Worm (Caenorhabditis elegans) whole organism, L1 larva: Measurements from ENCODE around the gene math-39.
"Not testable (repeated sequence)": the region's sequence is repeated elsewhere in the genome, so short reads cannot be mapped to it uniquely, and the experiment has no call there.

ENCODE experiments used
- C34B4.2 ChIP-seq: sonication (generic microtip); optimal IDR thresholded peaks from 2 replicates; lab custom pipeline; 2017; ENCODE audit warnings: mild to moderate bottlenecking, missing genetic modification characterization, missing compliant biosample characterization
- alr-1 ChIP-seq: fragments of 200-800 bp; sonication (Bioruptor generic); optimal IDR thresholded peaks from 2 replicates; lab custom pipeline; 2018; ENCODE audit warnings: borderline replicate concordance, mild to moderate bottlenecking, missing genetic modification characterization, missing compliant biosample characterization
- ama-1 ChIP-seq: fragments of 150-350 bp; optimal IDR thresholded peaks from 2 replicates; lab custom pipeline; 2014
- ceh-63 ChIP-seq: fragments of 200-800 bp; sonication (Bioruptor generic); optimal IDR thresholded peaks from 2 replicates; lab custom pipeline; 2018; ENCODE audit warnings: mild to moderate bottlenecking, missing genetic modification characterization, missing compliant biosample characterization
- ceh-82 ChIP-seq, 3 experiments: fragments of 150-350 bp in 1 of 3; sonication (generic microtip) in 2 of 3; optimal IDR thresholded peaks; 2 replicates each; lab custom pipeline; 2014 to 2017; ENCODE audit warnings: missing biosample characterization in 3 of 3, missing genetic modification characterization in 3 of 3
- ceh-90 ChIP-seq: sonication (generic microtip); optimal IDR thresholded peaks from 2 replicates; lab custom pipeline; 2016; ENCODE audit warnings: missing genetic modification characterization, missing compliant biosample characterization
- dpl-1 ChIP-seq, 3 experiments: fragments of 150-350 bp in 2 of 3; sonication (generic microtip) in 1 of 3; optimal IDR thresholded peaks; 2 replicates each; lab custom pipeline; 2014 to 2017; ENCODE audit warnings: missing biosample characterization in 3 of 3, missing genetic modification characterization in 3 of 3, missing genetic modification reagents in 3 of 3
- efl-1 ChIP-seq, 4 experiments: fragments of 150-350 bp; optimal IDR thresholded peaks in 3 of 4; peaks in 1 of 4; 1 replicate in 1 of 4; 2 replicates in 3 of 4; lab custom pipeline; 2014; ENCODE audit warnings: missing biosample characterization in 2 of 4, missing genetic modification characterization in 2 of 4, missing genetic modification reagents in 2 of 4
- efl-3 ChIP-seq: fragments of 200-800 bp; sonication (Bioruptor generic); optimal IDR thresholded peaks from 2 replicates; lab custom pipeline; 2018; ENCODE audit warnings: mild to moderate bottlenecking, missing genetic modification characterization, missing compliant biosample characterization
- elt-2 ChIP-seq: sonication (generic microtip); optimal IDR thresholded peaks from 2 replicates; lab custom pipeline; 2016; ENCODE audit warnings: missing genetic modification characterization, mild to moderate bottlenecking, inconsistent platforms, missing compliant biosample characterization, missing genetic modification reagents
- elt-3 ChIP-seq, 6 experiments: fragments of 150-350 bp in 1 of 6; sonication (generic microtip); optimal IDR thresholded peaks; 2 replicates each; lab custom pipeline; 2017 to 2018; ENCODE audit warnings: missing biosample characterization in 6 of 6, missing genetic modification characterization in 6 of 6, inconsistent platforms in 1 of 6
- ets-5 ChIP-seq: fragments of 200-800 bp; sonication (Bioruptor generic); IDR thresholded peaks from 2 replicates; pipeline ENCODE4 v1.3.6; 2022; ENCODE audit warnings: missing genetic modification characterization, missing compliant biosample characterization
- fkh-4 ChIP-seq: sonication (generic microtip); optimal IDR thresholded peaks from 2 replicates; lab custom pipeline; 2016; ENCODE audit warnings: missing compliant biosample characterization, missing genetic modification characterization, borderline replicate concordance
- fos-1 ChIP-seq: fragments of 150-350 bp; optimal IDR thresholded peaks from 2 replicates; lab custom pipeline; 2014; ENCODE audit warnings: missing biosample characterization, missing genetic modification characterization
- hpl-2 ChIP-seq: fragments of 150-350 bp; optimal IDR thresholded peaks from 2 replicates; lab custom pipeline; 2014; ENCODE audit warnings: missing biosample characterization, missing genetic modification reagents, missing genetic modification characterization
- lin-35 ChIP-seq, 2 experiments: fragments of 150-350 bp; optimal IDR thresholded peaks; 2 replicates each; lab custom pipeline; 2014; ENCODE audit warnings: missing biosample characterization in 2 of 2, missing genetic modification characterization in 2 of 2, missing genetic modification reagents in 2 of 2
- mdl-1 ChIP-seq, 2 experiments: fragments of 150-350 bp; optimal IDR thresholded peaks; 2 replicates each; lab custom pipeline; 2014 to 2017; ENCODE audit warnings: missing biosample characterization in 2 of 2, missing genetic modification characterization in 2 of 2, inconsistent platforms in 1 of 2
- nhr-19 ChIP-seq: fragments of 200-800 bp; sonication (Bioruptor generic); conservative IDR thresholded peaks from 2 replicates; pipeline ENCODE4 v1.3.6; 2022; ENCODE audit warnings: missing genetic modification characterization, missing compliant biosample characterization
- nhr-20 ChIP-seq: sonication (generic microtip); optimal IDR thresholded peaks from 2 replicates; lab custom pipeline; 2016; ENCODE audit warnings: mild to moderate bottlenecking, missing genetic modification characterization, missing compliant biosample characterization
- nhr-237 ChIP-seq: fragments of 150-350 bp; optimal IDR thresholded peaks from 2 replicates; lab custom pipeline; 2014; ENCODE audit warnings: missing biosample characterization, missing genetic modification characterization
- nhr-77 ChIP-seq: fragments of 150-350 bp; optimal IDR thresholded peaks from 2 replicates; lab custom pipeline; 2014; ENCODE audit warnings: missing biosample characterization, missing genetic modification characterization
- pax-3 ChIP-seq: fragments of 200-800 bp; sonication (Bioruptor generic); optimal IDR thresholded peaks from 2 replicates; lab custom pipeline; 2018; ENCODE audit warnings: mild to moderate bottlenecking, missing genetic modification characterization, moderate library complexity, missing compliant biosample characterization
- sptf-1 ChIP-seq: fragments of 150-350 bp; optimal IDR thresholded peaks from 2 replicates; lab custom pipeline; 2014; ENCODE audit warnings: missing biosample characterization, missing genetic modification characterization
- sup-37 ChIP-seq: fragments of 200-800 bp; sonication (Bioruptor generic); optimal IDR thresholded peaks from 2 replicates; lab custom pipeline; 2018; ENCODE audit warnings: mild to moderate bottlenecking, missing genetic modification characterization, missing compliant biosample characterization
- swsn-7 ChIP-seq: sonication (generic microtip); optimal IDR thresholded peaks from 2 replicates; lab custom pipeline; 2016; ENCODE audit warnings: missing genetic modification characterization, missing compliant biosample characterization
- tbx-2 ChIP-seq: sonication (generic microtip); optimal IDR thresholded peaks from 2 replicates; lab custom pipeline; 2016; ENCODE audit warnings: missing genetic modification characterization, missing compliant biosample characterization
- unc-130 ChIP-seq: fragments of 150-350 bp; optimal IDR thresholded peaks from 2 replicates; lab custom pipeline; 2017; ENCODE audit warnings: missing biosample characterization, missing genetic modification characterization, inconsistent platforms
- unc-62 ChIP-seq: fragments of 150-350 bp; optimal IDR thresholded peaks from 2 replicates; lab custom pipeline; 2014; ENCODE audit warnings: missing biosample characterization, missing genetic modification reagents, missing genetic modification characterization
- unc-86 ChIP-seq: sonication (generic microtip); optimal IDR thresholded peaks from 2 replicates; lab custom pipeline; 2016; ENCODE audit warnings: missing genetic modification characterization, missing compliant biosample characterization
- unc-98 ChIP-seq: fragments of 200-800 bp; sonication (Bioruptor generic); IDR thresholded peaks from 2 replicates; pipeline ENCODE4 v1.3.6; 2022; ENCODE audit warnings: missing genetic modification characterization, missing compliant biosample characterization
- vab-15 ChIP-seq: sonication (generic microtip); optimal IDR thresholded peaks from 2 replicates; lab custom pipeline; 2017; ENCODE audit warnings: missing genotype, mild to moderate bottlenecking, missing genetic modification characterization, missing compliant biosample characterization
- xbp-1 ChIP-seq: sonication (generic microtip); optimal IDR thresholded peaks from 2 replicates; lab custom pipeline; 2016; ENCODE audit warnings: missing genetic modification characterization, missing compliant biosample characterization
- ztf-11 ChIP-seq, 2 experiments: sonication (generic microtip); optimal IDR thresholded peaks; 2 replicates each; lab custom pipeline; 2016 to 2017; ENCODE audit warnings: missing genetic modification characterization in 2 of 2, missing biosample characterization in 1 of 2, missing compliant biosample characterization in 1 of 2

math-39 gene

ce11 chrII:1851716-1852115, 19.6 kb downstream of the math-39 start (continued):
- TF ChIP-seq pax-3 (tag; lab: Kevin White, UChicago) (peak; percentile 30), ceh-63 (no peak), lin-35 (GFP tag; optimal IDR thresholded peaks at IDR 0.05; lab: Kevin White, UChicago) (peak in 1 of 2 experiments; percentile 40), elt-3 (tag; optimal IDR thresholded peaks at IDR 0.05; lab: Kevin White, UChicago) (peak in 2 of 6 experiments; percentile 68 to 69), fos-1 (tag; lab: Kevin White, UChicago) (no peak), elt-2 (peak; percentile 100), ets-5 (GFP tag; lab: Robert Waterston, UW) (no peak), unc-86 (tag; lab: Kevin White, UChicago) (no peak), tbx-2 (tag; lab: Kevin White, UChicago) (no peak), unc-62 (GFP tag; lab: Kevin White, UChicago) (no peak)

ce11 chrII:1852503-1852902, 20.4 kb downstream of the math-39 start, which contains the start of gene C52E2.2:
TSS of gene C52E2.2 (plus strand) at chrII:1852803.
- TF ChIP-seq unc-130 (tag; lab: Kevin White, UChicago) = no peak
- TF ChIP-seq hpl-2 (GFP tag; lab: Kevin White, UChicago) = no peak
- no peak for TF ChIP-seq ztf-11 (tag; optimal IDR thresholded peaks at IDR 0.05; lab: Kevin White, UChicago)
- TF ChIP-seq sup-37 (GFP tag; lab: Kevin White, UChicago) = no peak
- no peak for TF ChIP-seq ceh-90 (tag; lab: Kevin White, UChicago)
- TF ChIP-seq lin-35 (GFP tag; optimal IDR thresholded peaks at IDR 0.05; lab: Kevin White, UChicago) = no peak
- TF ChIP-seq alr-1 (tag; lab: Kevin White, UChicago) = no peak
- TF ChIP-seq nhr-20 (tag; lab: Kevin White, UChicago) = no peak
- TF ChIP-seq nhr-77 (tag; lab: Kevin White, UChicago) = no peak
- TF ChIP-seq nhr-237 = no peak
- no peak for TF ChIP-seq unc-98 (GFP tag; lab: Robert Waterston, UW)
- TF ChIP-seq xbp-1 = no peak
- no peak for TF ChIP-seq mdl-1 (tag; optimal IDR thresholded peaks at IDR 0.05; lab: Kevin White, UChicago)
- TF ChIP-seq ama-1 (lab: Kevin White, UChicago) = no peak
- no peak for TF ChIP-seq ceh-82 (tag; optimal IDR thresholded peaks at IDR 0.05; lab: Kevin White, UChicago)
- TF ChIP-seq vab-15 (tag; lab: Kevin White, UChicago) = no peak
- no peak for TF ChIP-seq C34B4.2 (tag; lab: Kevin White, UChicago)

ce11 chrII:1854094-1854493, 22.0 kb downstream of the math-39 start, which contains the start of gene fbxb-95:
TSS of gene fbxb-95 (plus strand) at chrII:1854394.
- TF ChIP-seq swsn-7 (tag; lab: Kevin White, UChicago); efl-3 (GFP tag; lab: Kevin White, UChicago); fkh-4: not testable (repeated sequence)
- TF ChIP-seq, all 84 proteins: peak for 0; not testable (repeated sequence) for 84

ce11 chrII:1861285-1861793, 29.2 kb downstream of the math-39 start, which contains the start of gene C16C4.18:
TSS of gene C16C4.18 (minus strand) at chrII:1861335.
- TF ChIP-seq dpl-1 (GFP tag; optimal IDR thresholded peaks at IDR 0.05; lab: Kevin White, UChicago) (peak in 1 of 3 experiments; percentile 20), efl-1 (optimal IDR thresholded peaks at IDR 0.05; lab: Kevin White, UChicago) (peak; percentile 34 to 64), efl-1 (GFP tag; optimal IDR thresholded peaks at IDR 0.05 in 1 of 2; lab: Kevin White, UChicago) (peak; percentile 38 to 91)

DNA sequence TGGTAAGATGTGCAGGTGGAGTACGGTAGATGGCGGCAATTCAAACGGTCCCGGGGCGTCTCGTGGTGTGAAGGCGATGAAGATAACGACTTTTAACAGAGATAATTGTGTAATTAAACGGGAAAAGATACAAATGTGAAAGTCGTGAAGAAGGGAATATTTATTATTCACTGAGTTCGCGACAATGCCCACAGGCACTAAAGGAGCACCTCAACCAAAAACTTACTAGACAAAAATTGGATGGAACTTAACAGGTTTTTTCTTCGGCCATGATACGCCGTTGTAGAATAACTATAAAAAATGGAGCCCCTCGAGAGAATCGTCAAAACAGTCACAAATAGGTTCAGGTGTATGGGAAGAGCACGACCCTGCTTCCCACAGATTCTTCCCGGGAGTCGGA, 30.2 kb downstream of the math-39 start, which contains the start of gene fbxb-98:
Gene fbxb-98, plus strand, starts transcription at position 301 of the 400 bp plus-strand sequence.
- not testable (repeated sequence) for TF ChIP-seq efl-3 (GFP tag; lab: Kevin White, UChicago); nhr-19 (GFP tag; lab: Robert Waterston, UW); sptf-1 (tag; lab: Kevin White, UChicago)
